Worm (Caenorhabditis elegans): ENCODE data around the gene K01D12.20.

DNA sequence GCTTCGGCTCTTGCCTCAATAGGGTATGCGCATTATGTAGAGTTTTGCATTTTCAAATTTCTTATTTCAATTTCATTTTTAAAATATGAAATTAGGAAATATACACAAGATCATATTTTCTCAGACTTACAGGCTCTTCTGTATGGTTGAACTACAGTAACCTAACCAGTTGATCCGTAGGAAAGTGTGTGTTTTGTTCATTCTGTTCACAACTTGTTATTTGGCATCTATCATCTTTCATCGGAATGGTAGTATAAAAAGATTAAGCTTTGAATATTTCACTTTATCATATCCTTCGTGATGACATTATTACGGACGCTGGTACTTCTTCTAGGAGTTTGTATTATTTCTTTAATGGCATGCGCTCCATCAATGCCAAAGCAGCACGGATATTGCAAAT lies 5.3 kb upstream of the K01D12.20 start, which contains the start of gene K01D12.10:
- no peak for TF ChIP-seq ceh-18 (tag; optimal IDR thresholded peaks at IDR 0.05)
- no peak for TF ChIP-seq ceh-14 (tag; optimal IDR thresholded peaks at IDR 0.05)
- TF ChIP-seq pqm-1 (tag; optimal IDR thresholded peaks at IDR 0.05) = no peak
